Worm (Caenorhabditis elegans) whole organism, L4 larva: ENCODE data around the gene Y39D8A.1.

Source experiments
- lin-13 ChIP-seq: fragments of 150-350 bp; optimal IDR thresholded peaks from 2 replicates; lab custom pipeline; 2014; ENCODE audit warnings: missing biosample characterization, missing genetic modification reagents, missing genetic modification characterization
- mep-1 ChIP-seq: fragments of 150-350 bp; sonication (generic microtip); optimal IDR thresholded peaks from 3 replicates; lab custom pipeline; 2014; ENCODE audit warnings: missing biosample characterization, missing genetic modification characterization
- nhr-10 ChIP-seq: fragments of 150-350 bp; optimal IDR thresholded peaks from 2 replicates; lab custom pipeline; 2014; ENCODE audit warnings: missing biosample characterization, missing genetic modification characterization

DNA sequence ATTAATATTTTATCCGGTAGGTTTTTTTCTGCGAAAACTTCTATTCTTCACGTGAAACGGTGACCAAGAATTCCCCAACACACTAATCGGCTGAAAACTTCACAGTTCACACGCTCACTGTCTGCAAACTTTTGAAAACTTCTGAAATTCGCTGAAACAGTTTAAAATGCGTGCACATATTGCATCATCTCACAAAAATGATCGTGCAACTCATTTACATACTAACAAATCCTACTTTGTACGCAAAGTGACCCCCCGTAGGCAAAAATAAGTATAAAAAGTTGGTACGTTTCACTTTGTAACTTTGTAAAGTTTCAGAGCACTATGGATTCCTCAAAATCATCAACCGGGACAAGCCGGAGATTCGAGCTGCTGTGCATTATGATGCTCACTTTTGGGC lies 30.1 kb upstream of the Y39D8A.1 start, which contains the start of gene ZK6.6:
- no peak for TF ChIP-seq nhr-10 (tag; lab: Kevin White, UChicago)
- TF ChIP-seq lin-13 (GFP tag; lab: Kevin White, UChicago), result no peak
- TF ChIP-seq mep-1 (tag; lab: Kevin White, UChicago), result no peak
